Worm (Caenorhabditis elegans) whole organism, late embryonic: Measurements from ENCODE around the gene C17B7.10.

Experiments used
- ceh-9 ChIP-seq: sonication (generic microtip); optimal IDR thresholded peaks from 2 replicates; lab custom pipeline; 2016; ENCODE audit warnings: mild to moderate bottlenecking, missing genetic modification characterization, inconsistent platforms, missing compliant biosample characterization
- elt-2 ChIP-seq: sonication (generic microtip); optimal IDR thresholded peaks from 2 replicates; lab custom pipeline; 2016; ENCODE audit warnings: missing genetic modification reagents, missing genetic modification characterization, missing compliant biosample characterization
- ets-4 ChIP-seq: sonication (generic microtip); optimal IDR thresholded peaks from 2 replicates; lab custom pipeline; 2016; ENCODE audit warnings: missing genetic modification characterization, missing compliant biosample characterization
- fkh-10 ChIP-seq: fragments of 150-350 bp; optimal IDR thresholded peaks from 2 replicates; lab custom pipeline; 2014; ENCODE audit warnings: missing biosample characterization, missing genetic modification reagents, missing genetic modification characterization
- nhr-232 ChIP-seq: sonication (generic microtip); optimal IDR thresholded peaks from 2 replicates; lab custom pipeline; 2016; ENCODE audit warnings: missing genetic modification characterization, missing compliant biosample characterization
- pag-3 ChIP-seq: sonication (generic microtip); optimal IDR thresholded peaks from 2 replicates; lab custom pipeline; 2016; ENCODE audit warnings: missing compliant biosample characterization, missing genetic modification characterization, borderline replicate concordance
- rnt-1 ChIP-seq: sonication (generic microtip); optimal IDR thresholded peaks from 2 replicates; lab custom pipeline; 2016; ENCODE audit warnings: missing genetic modification characterization, missing compliant biosample characterization
- sox-4 ChIP-seq: sonication (generic microtip); optimal IDR thresholded peaks from 2 replicates; lab custom pipeline; 2017; ENCODE audit warnings: mild to moderate bottlenecking, missing genetic modification characterization, inconsistent platforms, missing compliant biosample characterization

DNA sequence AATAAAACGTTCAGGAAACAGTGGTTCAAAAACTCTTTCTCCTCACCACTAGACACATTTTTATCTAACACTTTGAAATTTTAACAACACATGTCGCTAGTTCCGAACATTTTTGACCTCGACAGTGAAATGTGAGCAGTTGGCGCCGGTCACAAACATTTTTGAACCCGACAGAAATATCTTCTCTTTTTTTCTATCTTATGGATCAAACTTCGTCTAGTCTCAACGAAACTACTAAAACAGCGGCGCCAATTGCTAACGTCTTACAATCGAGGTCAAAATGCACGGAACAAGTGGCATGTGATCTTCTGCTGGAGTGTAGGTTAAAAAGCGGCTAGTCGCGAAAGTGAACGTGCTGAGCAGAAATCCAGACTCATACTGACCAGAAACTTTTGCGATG is 2.2 kb upstream of the C17B7.10 start:
- TF ChIP-seq fkh-10 (GFP tag; lab: Kevin White, UChicago) (no peak), rnt-1 (no peak), elt-2 (tag; lab: Kevin White, UChicago) (no peak), ceh-9 (no peak), sox-4 (tag; lab: Kevin White, UChicago) (no peak), ets-4 (no peak), pag-3 (no peak), nhr-232 (tag; lab: Kevin White, UChicago) (no peak)
